Fruit fly (Drosophila melanogaster) whole organism, embryonic: ENCODE measurements around the gene CG12078.

Source experiments
- Aef1 ChIP-seq: fragments of 200-800 bp; sonication (Bioruptor generic); IDR thresholded peaks from 3 replicates; pipeline ENCODE4 v1.3.6; 2022; ENCODE audit warnings: missing biosample characterization, missing genetic modification characterization
- Bteb2 ChIP-seq: fragments of 200-800 bp; sonication (Bioruptor generic); optimal IDR thresholded peaks from 2 replicates; lab custom pipeline; 2016; ENCODE audit warnings: missing biosample characterization, missing genetic modification characterization
- CG10366 ChIP-seq: fragments of 200-800 bp; sonication (Bioruptor generic); IDR thresholded peaks from 2 replicates; pipeline ENCODE4 v1.3.6; 2022; ENCODE audit warnings: missing biosample characterization, missing genetic modification characterization
- CG10462 ChIP-seq: fragments of 200-800 bp; sonication (Bioruptor generic); optimal IDR thresholded peaks from 2 replicates; lab custom pipeline; 2016; ENCODE audit warnings: missing biosample characterization, missing genetic modification characterization
- CG10959 ChIP-seq: fragments of 200-800 bp; sonication (Bioruptor generic); IDR thresholded peaks from 2 replicates; pipeline ENCODE4 v1.3.6; 2022; ENCODE audit warnings: missing biosample characterization, missing genetic modification characterization
- CG11560 ChIP-seq: fragments of 200-800 bp; sonication (Bioruptor generic); IDR thresholded peaks from 3 replicates; pipeline ENCODE4 v1.3.6; 2022; ENCODE audit warnings: missing biosample characterization, missing genetic modification characterization
- CG11696 ChIP-seq: fragments of 200-800 bp; sonication (Bioruptor generic); IDR thresholded peaks from 2 replicates; pipeline ENCODE4 v1.3.6; 2022; ENCODE audit warnings: missing biosample characterization, missing genetic modification characterization
- CG13287 ChIP-seq: fragments of 200-800 bp; sonication (Bioruptor generic); IDR thresholded peaks from 2 replicates; pipeline ENCODE4 v1.3.6; 2022; ENCODE audit warnings: missing biosample characterization, missing genetic modification characterization; ENCODE audit not compliant: partially characterized antibody
- CG14860 ChIP-seq: fragments of 200-800 bp; sonication (Bioruptor generic); IDR thresholded peaks from 3 replicates; pipeline ENCODE4 v1.3.6; 2022; ENCODE audit warnings: missing biosample characterization, missing genetic modification characterization; ENCODE audit not compliant: partially characterized antibody
- CG15514 ChIP-seq: fragments of 200-800 bp; sonication (Bioruptor generic); optimal IDR thresholded peaks from 3 replicates; lab custom pipeline; 2017; ENCODE audit warnings: missing biosample characterization, missing genetic modification characterization, mild to moderate bottlenecking, moderate library complexity, missing genetic modification reagents
- CG16813 ChIP-seq: fragments of 200-800 bp; sonication (Bioruptor generic); IDR thresholded peaks from 3 replicates; pipeline ENCODE4 v1.3.6; 2022; ENCODE audit warnings: missing biosample characterization, missing genetic modification characterization; ENCODE audit not compliant: partially characterized antibody
- CG2889 ChIP-seq: fragments of 200-800 bp; sonication (Bioruptor generic); IDR thresholded peaks from 3 replicates; pipeline ENCODE4 v1.3.6; 2022; ENCODE audit warnings: missing biosample characterization, missing genetic modification characterization
- CG3065 ChIP-seq: fragments of 200-800 bp; sonication (Bioruptor generic); optimal IDR thresholded peaks from 2 replicates; lab custom pipeline; 2016; ENCODE audit warnings: missing biosample characterization, missing genetic modification characterization
- CG31224 ChIP-seq: fragments of 200-800 bp; sonication (Bioruptor generic); IDR thresholded peaks from 2 replicates; pipeline ENCODE4 v1.3.6; 2022; ENCODE audit warnings: missing biosample characterization, missing genetic modification characterization
- CG34422 ChIP-seq: fragments of 200-800 bp; sonication (Bioruptor generic); IDR thresholded peaks from 3 replicates; pipeline ENCODE4 v1.3.6; 2022; ENCODE audit warnings: missing biosample characterization, missing genetic modification characterization
- CG3726 ChIP-seq: fragments of 200-800 bp; sonication (Bioruptor generic); IDR thresholded peaks from 3 replicates; pipeline ENCODE4, ENCODE4 v1.3.6; 2022; ENCODE audit warnings: missing biosample characterization, missing genetic modification characterization
- CG3847 ChIP-seq: fragments of 200-800 bp; sonication (Bioruptor generic); IDR thresholded peaks from 2 replicates; pipeline ENCODE4 v1.3.6; 2022; ENCODE audit warnings: missing biosample characterization, missing genetic modification characterization
- CG6791 ChIP-seq: fragments of 200-800 bp; sonication (Bioruptor generic); IDR thresholded peaks from 3 replicates; pipeline ENCODE4 v1.3.6; 2022; ENCODE audit warnings: missing biosample characterization, missing genetic modification characterization; ENCODE audit not compliant: partially characterized antibody
- CG6813 ChIP-seq: fragments of 200-800 bp; sonication (Bioruptor generic); optimal IDR thresholded peaks from 2 replicates; lab custom pipeline; 2017; ENCODE audit warnings: missing biosample characterization, missing genetic modification characterization, mild to moderate bottlenecking, moderate library complexity, missing genetic modification reagents
- CG7786 ChIP-seq: fragments of 200-800 bp; sonication (Bioruptor generic); optimal IDR thresholded peaks from 2 replicates; lab custom pipeline; 2016; ENCODE audit warnings: missing biosample characterization, missing genetic modification characterization
- CG8089 ChIP-seq: fragments of 200-800 bp; sonication (Bioruptor generic); optimal IDR thresholded peaks from 3 replicates; lab custom pipeline; 2016; ENCODE audit warnings: missing biosample characterization, missing genetic modification characterization
- CG9609 ChIP-seq: fragments of 200-800 bp; sonication (Bioruptor generic); optimal IDR thresholded peaks from 3 replicates; lab custom pipeline; 2016; ENCODE audit warnings: missing biosample characterization, missing genetic modification characterization
- Fer3 ChIP-seq: fragments of 200-800 bp; sonication (Bioruptor generic); optimal IDR thresholded peaks from 2 replicates; lab custom pipeline; 2018; ENCODE audit warnings: missing biosample characterization, mild to moderate bottlenecking, missing genetic modification characterization, moderate library complexity
- GATAe ChIP-seq: fragments of 200-800 bp; sonication (Bioruptor generic); conservative IDR thresholded peaks from 2 replicates; pipeline ENCODE4 v1.3.6; 2022; ENCODE audit warnings: missing biosample characterization, missing genetic modification characterization
- HLH3B ChIP-seq: fragments of 200-800 bp; sonication (Bioruptor generic); IDR thresholded peaks from 2 replicates; pipeline ENCODE4 v1.3.6; 2022; ENCODE audit warnings: missing biosample characterization, missing genetic modification characterization
- HmgZ ChIP-seq: fragments of 200-800 bp; sonication (Bioruptor generic); optimal IDR thresholded peaks from 2 replicates; lab custom pipeline; 2018; ENCODE audit warnings: missing biosample characterization, mild to moderate bottlenecking, missing genetic modification characterization
- Stat92E ChIP-seq, 3 experiments: fragments of >200 bp in 2 of 3; fragments of 200-800 bp in 1 of 3; sonication (Bioruptor generic) in 1 of 3; optimal IDR thresholded peaks; 2 replicates each; lab custom pipeline; 2017 to 2019; ENCODE audit warnings: missing biosample characterization in 3 of 3, missing genetic modification characterization in 3 of 3, mild to moderate bottlenecking in 1 of 3, moderate library complexity in 1 of 3
- ap ChIP-seq: fragments of 200-800 bp; sonication (Bioruptor generic); IDR thresholded peaks from 2 replicates; pipeline ENCODE4 v1.3.6; 2022; ENCODE audit warnings: missing biosample characterization, missing genetic modification characterization
- ato ChIP-seq: fragments of 200-800 bp; sonication (Bioruptor generic); IDR thresholded peaks from 2 replicates; pipeline ENCODE4 v1.3.6; 2022; ENCODE audit warnings: missing biosample characterization, missing genetic modification characterization; ENCODE audit not compliant: partially characterized antibody
- bigmax ChIP-seq: fragments of 200-800 bp; sonication (Bioruptor generic); optimal IDR thresholded peaks from 2 replicates; lab custom pipeline; 2018; ENCODE audit warnings: missing biosample characterization, mild to moderate bottlenecking, missing genetic modification characterization
- caup ChIP-seq: fragments of 200-800 bp; sonication (Bioruptor generic); optimal IDR thresholded peaks from 3 replicates; lab custom pipeline; 2017; ENCODE audit warnings: missing biosample characterization, mild to moderate bottlenecking, missing genetic modification characterization, moderate library complexity; ENCODE audit not compliant: severe bottlenecking
- exex ChIP-seq: fragments of 200-800 bp; sonication (Bioruptor generic); optimal IDR thresholded peaks from 4 replicates; lab custom pipeline; 2018; ENCODE audit warnings: missing biosample characterization, mild to moderate bottlenecking, missing genetic modification characterization, moderate library complexity
- gcm2 ChIP-seq: fragments of 200-800 bp; sonication (Bioruptor generic); optimal IDR thresholded peaks from 2 replicates; lab custom pipeline; 2016; ENCODE audit warnings: missing biosample characterization, missing genetic modification characterization
- grau ChIP-seq: fragments of 200-800 bp; optimal IDR thresholded peaks from 3 replicates; lab custom pipeline; 2019; ENCODE audit warnings: missing biosample characterization, mild to moderate bottlenecking, missing genetic modification characterization, moderate library complexity
- gsb ChIP-seq: fragments of 200-800 bp; sonication (Bioruptor generic); IDR thresholded peaks from 2 replicates; pipeline ENCODE4 v1.3.6; 2022; ENCODE audit warnings: missing biosample characterization, missing genetic modification characterization
- hb ChIP-seq: fragments of 200-800 bp; sonication (Bioruptor generic); IDR thresholded peaks from 3 replicates; pipeline ENCODE4 v1.3.6; 2022; ENCODE audit warnings: missing biosample characterization, missing genetic modification characterization; ENCODE audit not compliant: partially characterized antibody
- hth ChIP-seq: fragments of >200 bp; optimal IDR thresholded peaks from 2 replicates; lab custom pipeline; 2017; ENCODE audit warnings: inconsistent platforms
- jing ChIP-seq: fragments of 200-800 bp; sonication (Bioruptor generic); optimal IDR thresholded peaks from 2 replicates; lab custom pipeline; 2018; ENCODE audit warnings: missing biosample characterization, mild to moderate bottlenecking, missing genetic modification characterization
- lola ChIP-seq, 3 experiments: fragments of >200 bp in 2 of 3; fragments of 200-800 bp in 1 of 3; sonication (Bioruptor generic) in 1 of 3; optimal IDR thresholded peaks; 2 replicates each; lab custom pipeline; 2017 to 2019; ENCODE audit warnings: missing biosample characterization in 3 of 3, missing genetic modification characterization in 3 of 3, mild to moderate bottlenecking in 1 of 3, moderate library complexity in 1 of 3
- pb ChIP-seq: fragments of 200-800 bp; sonication (Bioruptor generic); optimal IDR thresholded peaks from 3 replicates; lab custom pipeline; 2016; ENCODE audit warnings: missing biosample characterization, missing genetic modification characterization
- pum ChIP-seq: fragments of 200-800 bp; sonication (Bioruptor generic); optimal IDR thresholded peaks from 2 replicates; lab custom pipeline; 2016; ENCODE audit warnings: missing biosample characterization, missing genetic modification characterization
- salm ChIP-seq: fragments of 200-800 bp; sonication (Bioruptor generic); optimal IDR thresholded peaks from 2 replicates; lab custom pipeline; 2018; ENCODE audit warnings: missing biosample characterization, mild to moderate bottlenecking, missing genetic modification characterization
- sima ChIP-seq: fragments of 200-800 bp; sonication (Bioruptor generic); optimal IDR thresholded peaks from 2 replicates; lab custom pipeline; 2016; ENCODE audit warnings: missing biosample characterization, missing genetic modification characterization
- sisA ChIP-seq: fragments of 200-800 bp; sonication (Bioruptor generic); IDR thresholded peaks from 2 replicates; pipeline ENCODE4 v1.3.6; 2022; ENCODE audit warnings: missing biosample characterization, missing genetic modification characterization
- slbo ChIP-seq: fragments of 200-800 bp; sonication (Bioruptor generic); IDR thresholded peaks from 2 replicates; pipeline ENCODE4 v1.3.6; 2022; ENCODE audit warnings: missing biosample characterization, missing genetic modification characterization
- toy ChIP-seq: fragments of 200-800 bp; sonication (Bioruptor generic); IDR thresholded peaks from 2 replicates; pipeline ENCODE4 v1.3.6; 2022; ENCODE audit warnings: missing biosample characterization, missing genetic modification characterization
- trem ChIP-seq: fragments of 200-800 bp; optimal IDR thresholded peaks from 3 replicates; lab custom pipeline; 2019; ENCODE audit warnings: missing biosample characterization, mild to moderate bottlenecking, missing genetic modification characterization, moderate library complexity
- unc-4 ChIP-seq: fragments of 200-800 bp; sonication (Bioruptor generic); IDR thresholded peaks from 2 replicates; pipeline ENCODE4 v1.3.6; 2022; ENCODE audit warnings: missing biosample characterization, missing genetic modification characterization; ENCODE audit not compliant: partially characterized antibody

CG12078 gene

DNA sequence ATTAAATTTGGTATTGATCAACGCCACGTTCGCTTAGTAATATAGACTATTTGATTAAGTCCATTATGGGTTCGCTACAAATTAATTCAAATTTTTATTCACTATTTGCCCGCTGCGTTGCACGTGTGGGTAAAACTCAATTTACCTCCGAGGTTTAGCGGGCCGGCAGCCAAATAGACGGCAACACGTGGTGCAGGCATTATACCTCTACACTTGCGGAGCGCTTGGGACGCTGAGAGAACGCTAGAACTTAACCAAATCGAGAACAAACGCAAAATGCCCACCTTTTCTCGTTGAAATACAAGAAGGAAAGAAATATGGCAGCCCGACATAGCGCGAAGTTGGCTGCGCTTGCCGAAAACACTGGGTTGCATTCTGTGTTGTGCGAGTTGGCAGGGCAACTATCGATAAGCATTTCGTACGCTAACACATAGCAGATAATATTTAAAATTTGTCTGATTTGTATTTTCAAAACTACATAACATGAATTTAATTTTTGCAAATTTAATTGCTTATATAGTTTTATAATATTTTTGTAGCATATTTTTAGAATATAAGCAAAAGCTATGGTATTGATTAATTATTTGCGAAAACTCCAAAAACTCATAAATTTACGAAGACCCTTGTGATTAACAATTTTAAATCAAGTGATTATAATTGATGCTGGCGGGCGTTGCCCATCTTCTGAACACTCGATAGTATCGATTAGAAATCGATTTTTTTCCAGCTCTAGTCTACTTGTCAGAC is 21.3 kb downstream of the CG12078 start, which contains the start of the genes RpL28 and eIF1 (continued):
- TF ChIP-seq CG6791 (GFP tag; lab: Robert Waterston, UW) (peak; percentile 70; the same call in 2 of the 3 replicates), sisA (GFP tag; lab: Robert Waterston, UW) (peak; percentile 73), CG10462 (GFP tag; lab: Kevin White, UChicago) (peak; percentile 78), ato (GFP tag; lab: Robert Waterston, UW) (no peak; the same call in none of the 2 replicates), CG8089 (peak; percentile 93), Bteb2 (GFP tag; lab: Kevin White, UChicago) (peak; percentile 86), toy (GFP tag; lab: Robert Waterston, UW) (peak; percentile 62; the same call in 1 of the 2 replicates), CG3065 (peak; percentile 87), GATAe (peak; percentile 56), CG14860 (GFP tag; lab: Robert Waterston, UW) (peak; percentile 60; the same call in 2 of the 3 replicates), slbo (GFP tag; lab: Robert Waterston, UW) (peak; percentile 91), grau (tag; lab: Kevin White, UChicago) (peak; percentile 83), sima (GFP tag; lab: Kevin White, UChicago) (peak; percentile 46), CG2889 (GFP tag; lab: Robert Waterston, UW) (peak; percentile 61; the same call in 2 of the 3 replicates), pum (GFP tag; lab: Kevin White, UChicago) (peak; percentile 85), trem (tag; lab: Kevin White, UChicago) (peak; percentile 99), lola (GFP tag; optimal IDR thresholded peaks at IDR 0.05; lab: Kevin White, UChicago) (peak in 1 of 3 experiments; percentile 79), gcm2 (GFP tag; lab: Kevin White, UChicago) (peak; percentile 90), CG6813 (GFP tag; lab: Kevin White, UChicago) (peak; percentile 94), CG11560 (tag; lab: Robert Waterston, UW) (peak; percentile 71; the same call in 2 of the 3 replicates), unc-4 (GFP tag; lab: Robert Waterston, UW) (peak; percentile 81; the same call in 1 of the 2 replicates), ap (peak; percentile 84), exex (tag; lab: Kevin White, UChicago) (peak; percentile 53), jing (GFP tag; lab: Kevin White, UChicago) (no peak), Stat92E (GFP tag; optimal IDR thresholded peaks at IDR 0.05; lab: Kevin White, UChicago) (peak in 1 of 3 experiments; percentile 1), CG3847 (GFP tag; lab: Robert Waterston, UW) (peak; percentile 89), caup (GFP tag; lab: Kevin White, UChicago) (peak; percentile 98), CG11696 (peak; percentile 62), Fer3 (tag; lab: Kevin White, UChicago) (peak; percentile 90), CG16813 (GFP tag; lab: Robert Waterston, UW) (peak; percentile 85), CG7786 (GFP tag; lab: Kevin White, UChicago) (peak; percentile 84), pb (GFP tag; lab: Kevin White, UChicago) (peak; percentile 88), HLH3B (GFP tag; lab: Robert Waterston, UW) (peak; percentile 82), CG3726 (GFP tag; lab: Robert Waterston, UW) (peak; percentile 83; the same call in 2 of the 3 replicates), HmgZ (tag; lab: Kevin White, UChicago) (peak; percentile 84), hb (GFP tag; lab: Robert Waterston, UW) (peak; percentile 74; the same call in 1 of the 3 replicates), hth (lab: Kevin White, UChicago) (no peak), Aef1 (GFP tag; lab: Robert Waterston, UW) (peak; percentile 79), bigmax (GFP tag; lab: Kevin White, UChicago) (peak; percentile 74), CG31224 (GFP tag; lab: Robert Waterston, UW) (peak; percentile 76), CG13287 (GFP tag; lab: Robert Waterston, UW) (peak; percentile 78), CG10959 (peak; percentile 78), CG15514 (GFP tag; lab: Kevin White, UChicago) (peak; percentile 92), CG34422 (GFP tag; lab: Robert Waterston, UW) (peak; percentile 84), CG9609 (GFP tag; lab: Kevin White, UChicago) (peak; percentile 89), gsb (GFP tag; lab: Robert Waterston, UW) (peak; percentile 56), salm (tag; lab: Kevin White, UChicago) (peak; percentile 36), CG10366 (GFP tag; lab: Robert Waterston, UW) (peak; percentile 87)
